Fruit fly (Drosophila melanogaster) whole organism, pupa: ENCODE data around the gene CG11980.

Experiments used
- CG10348 ChIP-seq: fragments of 200-800 bp; sonication (Bioruptor generic); IDR thresholded peaks from 2 replicates; pipeline ENCODE4 v1.3.6; 2022; ENCODE audit warnings: missing biosample characterization, missing genetic modification characterization
- CG32121 ChIP-seq: fragments of 200-800 bp; sonication (Bioruptor generic); IDR thresholded peaks from 2 replicates; pipeline ENCODE4 v1.3.6; 2022; ENCODE audit warnings: missing biosample characterization, missing genetic modification characterization
- CG34367 ChIP-seq: fragments of 200-800 bp; sonication (Bioruptor generic); optimal IDR thresholded peaks from 2 replicates; lab custom pipeline; 2018; ENCODE audit warnings: missing biosample characterization, mild to moderate bottlenecking, missing genetic modification characterization
- CG8301 ChIP-seq: fragments of 200-800 bp; sonication (Bioruptor generic); optimal IDR thresholded peaks from 2 replicates; lab custom pipeline; 2018; ENCODE audit warnings: missing biosample characterization, mild to moderate bottlenecking, missing genetic modification characterization
- EcR ChIP-seq: fragments of 200-800 bp; sonication (Bioruptor generic); optimal IDR thresholded peaks from 3 replicates; lab custom pipeline; 2019; ENCODE audit warnings: missing biosample characterization, missing genetic modification characterization, mild to moderate bottlenecking, moderate library complexity, missing genetic modification reagents
- Snoo ChIP-seq: fragments of 200-800 bp; sonication (Bioruptor generic); optimal IDR thresholded peaks from 3 replicates; lab custom pipeline; 2017; ENCODE audit warnings: missing biosample characterization, mild to moderate bottlenecking, missing genetic modification characterization, inconsistent platforms

- TF ChIP-seq Snoo (peak; percentile 57), CG32121 (GFP tag; lab: Robert Waterston, UW) (no peak), EcR (GFP tag; lab: Kevin White, UChicago) (peak; percentile 44), CG8301 (tag; lab: Kevin White, UChicago) (peak; percentile 44), CG10348 (GFP tag; lab: Robert Waterston, UW) (no peak), CG34367 (tag; lab: Kevin White, UChicago) (no peak)
Observed at dm6 chr3R:9053021-9053420, 49.2 kb downstream of the CG11980 start.
